Fruit fly (Drosophila melanogaster): ENCODE data around the gene CG42460.
A peak's percentile ranks its signal among the peaks of the same experiment; 100 is the strongest.

The CG42460 gene

DNA sequence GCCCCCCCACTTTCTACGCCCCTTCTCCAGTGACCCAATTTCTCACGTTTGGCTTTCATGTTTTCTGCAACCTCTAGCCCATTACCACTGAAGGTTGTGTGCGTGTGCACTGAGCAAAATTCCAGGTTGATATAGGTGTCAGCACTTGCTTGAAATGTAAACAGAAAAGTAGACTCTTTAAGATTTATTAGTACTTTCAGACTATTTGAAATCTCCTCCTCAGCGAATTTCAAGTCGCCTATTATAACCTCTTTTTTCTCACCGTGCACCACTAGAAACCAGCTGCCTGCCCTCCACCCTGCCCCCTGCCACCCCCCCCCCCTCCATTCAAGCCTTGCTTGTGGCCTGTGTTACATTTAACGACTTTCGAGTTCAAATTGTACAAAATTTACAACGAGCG is 46.8 kb upstream of the CG42460 start (continued):
- peak; percentile 34 for TF ChIP-seq CG14710 (tag; optimal IDR thresholded peaks at IDR 0.05)
- peak; percentile 26 for TF ChIP-seq CG8924 (tag; optimal IDR thresholded peaks at IDR 0.05)
- TF ChIP-seq Dip3 (GFP tag; optimal IDR thresholded peaks at IDR 0.05) = no peak
- peak; percentile 72 for TF ChIP-seq H15 (GFP tag; IDR thresholded peaks at IDR 0.05)
- TF ChIP-seq Ptx1 (GFP tag; IDR thresholded peaks at IDR 0.05) = peak; percentile 60
- TF ChIP-seq Camta (GFP tag; optimal IDR thresholded peaks at IDR 0.05) = peak; percentile 9
- TF ChIP-seq CG11093 (GFP tag; IDR thresholded peaks at IDR 0.05) = peak; percentile 58; the same call in 1 of the 3 replicates
- TF ChIP-seq wor (GFP tag; IDR thresholded peaks at IDR 0.05) = peak; percentile 45
- TF ChIP-seq CG2712 (tag; optimal IDR thresholded peaks at IDR 0.05) = peak; percentile 63
- peak; percentile 12 to 39 for TF ChIP-seq chif (GFP tag; optimal IDR thresholded peaks at IDR 0.05)
- TF ChIP-seq CG30431 (GFP tag; optimal IDR thresholded peaks at IDR 0.05) = peak; percentile 38
- peak; percentile 57 for TF ChIP-seq tgo (GFP tag; IDR thresholded peaks at IDR 0.05)
- TF ChIP-seq Hr3 (GFP tag; optimal IDR thresholded peaks at IDR 0.05) = peak; percentile 33
- TF ChIP-seq az2 (GFP tag; optimal IDR thresholded peaks at IDR 0.05) = peak; percentile 37
- TF ChIP-seq ssp (GFP tag; IDR thresholded peaks at IDR 0.05) = peak; percentile 53; the same call in 1 of the 2 replicates
- peak; percentile 47 for TF ChIP-seq ATbp (GFP tag; optimal IDR thresholded peaks at IDR 0.05)
- TF ChIP-seq Sox100B (GFP tag; optimal IDR thresholded peaks at IDR 0.05) = peak; percentile 7
- no peak for TF ChIP-seq CG12299 (tag; optimal IDR thresholded peaks at IDR 0.05)
- TF ChIP-seq CG1603 (tag; optimal IDR thresholded peaks at IDR 0.05) = peak; percentile 62
- TF ChIP-seq CG3407 (GFP tag; optimal IDR thresholded peaks at IDR 0.05) = peak; percentile 22
- peak; percentile 22 for TF ChIP-seq CG16815 (GFP tag; optimal IDR thresholded peaks at IDR 0.05)
- peak; percentile 47 for TF ChIP-seq CG10366 (GFP tag; IDR thresholded peaks at IDR 0.05)
- peak; percentile 58 for TF ChIP-seq CG4424 (GFP tag; optimal IDR thresholded peaks at IDR 0.05)
- TF ChIP-seq H2.0 (GFP tag; IDR thresholded peaks at IDR 0.05) = peak; percentile 19; the same call in 1 of the 2 replicates
- TF ChIP-seq Oli (tag; optimal IDR thresholded peaks at IDR 0.05) = peak; percentile 59
- TF ChIP-seq CG17328 (GFP tag; IDR thresholded peaks at IDR 0.05) = peak; percentile 72
- no peak for TF ChIP-seq CG2129 (GFP tag; IDR thresholded peaks at IDR 0.05; ENCODE audit: partially characterized antibody)
- 0 out of 2 replicates have a peak, but pooled peaks have one; percentile 23 for TF ChIP-seq CG4730 (GFP tag; IDR thresholded peaks at IDR 0.05)
- peak; percentile 7 for TF ChIP-seq nerfin-1 (tag; optimal IDR thresholded peaks at IDR 0.05)
- peak; percentile 60 for TF ChIP-seq CG11504 (tag; optimal IDR thresholded peaks at IDR 0.05)
- peak; percentile 47; the same call in 1 of the 2 replicates for TF ChIP-seq CG14014 (GFP tag; IDR thresholded peaks at IDR 0.05)
- TF ChIP-seq CG14050 (GFP tag; IDR thresholded peaks at IDR 0.05) = 0 out of 3 replicates have a peak, but pooled peaks have one; percentile 23
- peak; percentile 53 for TF ChIP-seq fd96Cb (tag; optimal IDR thresholded peaks at IDR 0.05)
- TF ChIP-seq Ada2b (GFP tag; IDR thresholded peaks at IDR 0.05) = peak; percentile 52; the same call in 1 of the 2 replicates
- TF ChIP-seq lola (GFP tag; optimal IDR thresholded peaks at IDR 0.05) = peak in 1 of 3 experiments; percentile 49
- TF ChIP-seq hkb (optimal IDR thresholded peaks at IDR 0.05) = no peak
- TF ChIP-seq hkb (GFP tag; IDR thresholded peaks at IDR 0.05) = peak; percentile 67
- TF ChIP-seq CoRest (tag; optimal IDR thresholded peaks at IDR 0.05) = peak; percentile 13
- TF ChIP-seq CG15269 (tag; optimal IDR thresholded peaks at IDR 0.05) = peak; percentile 41
- TF ChIP-seq kni (GFP tag; optimal IDR thresholded peaks at IDR 0.05) = no peak
- peak; percentile 55 for TF ChIP-seq CG14667 (GFP tag; IDR thresholded peaks at IDR 0.05)
- peak; percentile 53 for TF ChIP-seq Hmr (GFP tag; optimal IDR thresholded peaks at IDR 0.05)
- TF ChIP-seq CG6272 (GFP tag; IDR thresholded peaks at IDR 0.05) = peak; percentile 35; the same call in 1 of the 2 replicates
- peak; percentile 60 for TF ChIP-seq dmrt11E (tag; optimal IDR thresholded peaks at IDR 0.05)
- TF ChIP-seq CG3163 (GFP tag; optimal IDR thresholded peaks at IDR 0.05) = no peak
- peak; percentile 4 for TF ChIP-seq CG1233 (GFP tag; optimal IDR thresholded peaks at IDR 0.05)
- TF ChIP-seq CG17612 (GFP tag; IDR thresholded peaks at IDR 0.05) = no peak
- peak; percentile 32 for TF ChIP-seq CG9727 (GFP tag; optimal IDR thresholded peaks at IDR 0.05)
- no peak for TF ChIP-seq CG4282 (GFP tag; optimal IDR thresholded peaks at IDR 0.05)
- peak; percentile 6 to 18 for TF ChIP-seq dpn (GFP tag; optimal IDR thresholded peaks at IDR 0.05)
- peak; percentile 52; the same call in 1 of the 2 replicates for TF ChIP-seq Rfx (GFP tag; IDR thresholded peaks at IDR 0.05)
